Worm (Caenorhabditis elegans) whole organism, mixed stage, embryonic: Measurements from ENCODE around the gene Y41E3.13.

Experiments
- M03D4.4 ChIP-seq: sonication (generic microtip); optimal IDR thresholded peaks from 2 replicates; lab custom pipeline; 2017; ENCODE audit warnings: mild to moderate bottlenecking, missing genetic modification characterization, missing compliant biosample characterization
- bed-3 ChIP-seq: fragments of 200-800 bp; sonication (Bioruptor generic); optimal IDR thresholded peaks from 3 replicates; lab custom pipeline; 2018; ENCODE audit warnings: mild to moderate bottlenecking, missing genetic modification characterization, moderate library complexity, missing compliant biosample characterization
- blmp-1 ChIP-seq: fragments of 150-350 bp; optimal IDR thresholded peaks from 2 replicates; lab custom pipeline; 2014; ENCODE audit warnings: missing biosample characterization, missing genetic modification characterization
- ceh-39 ChIP-seq: fragments of 150-350 bp; optimal IDR thresholded peaks from 2 replicates; lab custom pipeline; 2014; ENCODE audit warnings: missing biosample characterization, missing genetic modification characterization
- ceh-43 ChIP-seq: fragments of 200-800 bp; sonication (Bioruptor generic); optimal IDR thresholded peaks from 2 replicates; lab custom pipeline; 2018; ENCODE audit warnings: mild to moderate bottlenecking, missing genetic modification characterization, moderate library complexity, missing compliant biosample characterization
- ceh-83 ChIP-seq: fragments of 200-800 bp; sonication (Bioruptor generic); optimal IDR thresholded peaks from 2 replicates; lab custom pipeline; 2018; ENCODE audit warnings: mild to moderate bottlenecking, missing genetic modification characterization, missing compliant biosample characterization
- ces-1 ChIP-seq: fragments of 150-350 bp; optimal IDR thresholded peaks from 2 replicates; lab custom pipeline; 2014; ENCODE audit warnings: missing biosample characterization, missing genetic modification reagents, missing genetic modification characterization
- elt-1 ChIP-seq: sonication (generic microtip); optimal IDR thresholded peaks from 2 replicates; lab custom pipeline; 2017; ENCODE audit warnings: missing genetic modification characterization, mild to moderate bottlenecking, missing compliant biosample characterization, antibody characterized with exemption, moderate library complexity, borderline replicate concordance; ENCODE audit not compliant: insufficient read depth
- elt-3 ChIP-seq: fragments of 150-350 bp; optimal IDR thresholded peaks from 2 replicates; lab custom pipeline; 2014; ENCODE audit warnings: missing biosample characterization, missing genetic modification characterization
- flh-1 ChIP-seq: fragments of 200-800 bp; sonication (Bioruptor generic); optimal IDR thresholded peaks from 2 replicates; lab custom pipeline; 2018; ENCODE audit warnings: mild to moderate bottlenecking, missing genetic modification characterization, moderate library complexity, missing compliant biosample characterization
- hlh-1 ChIP-seq: fragments of 150-350 bp; optimal IDR thresholded peaks from 2 replicates; lab custom pipeline; 2014; ENCODE audit warnings: missing biosample characterization, missing genetic modification reagents, missing genetic modification characterization
- lin-13 ChIP-seq: fragments of 150-350 bp; optimal IDR thresholded peaks from 2 replicates; lab custom pipeline; 2014; ENCODE audit warnings: missing biosample characterization, missing genetic modification characterization
- lsy-2 ChIP-seq: fragments of 150-350 bp; optimal IDR thresholded peaks from 2 replicates; lab custom pipeline; 2014; ENCODE audit warnings: missing biosample characterization, missing genetic modification characterization
- mab-5 ChIP-seq: fragments of 150-350 bp; optimal IDR thresholded peaks from 2 replicates; lab custom pipeline; 2014; ENCODE audit warnings: missing biosample characterization, missing genetic modification characterization
- mep-1 ChIP-seq: fragments of 150-350 bp; optimal IDR thresholded peaks from 2 replicates; lab custom pipeline; 2017; ENCODE audit warnings: missing biosample characterization, missing genetic modification reagents, missing genetic modification characterization, inconsistent platforms
- mls-2 ChIP-seq: sonication (generic microtip); optimal IDR thresholded peaks from 2 replicates; lab custom pipeline; 2016; ENCODE audit warnings: mild to moderate bottlenecking, missing genetic modification characterization, moderate library complexity, missing compliant biosample characterization
- nhr-12 ChIP-seq: fragments of 150-350 bp; optimal IDR thresholded peaks from 2 replicates; lab custom pipeline; 2014; ENCODE audit warnings: missing biosample characterization, missing genetic modification characterization
- nhr-2 ChIP-seq: fragments of 150-350 bp; optimal IDR thresholded peaks from 2 replicates; lab custom pipeline; 2014; ENCODE audit warnings: missing biosample characterization, missing genetic modification characterization
- nhr-237 ChIP-seq: fragments of 150-350 bp; optimal IDR thresholded peaks from 2 replicates; lab custom pipeline; 2014; ENCODE audit warnings: missing biosample characterization, missing genetic modification characterization
- nhr-28 ChIP-seq: fragments of 150-350 bp; optimal IDR thresholded peaks from 2 replicates; lab custom pipeline; 2014; ENCODE audit warnings: missing biosample characterization, missing genetic modification characterization
- pha-4 ChIP-seq: fragments of 150-350 bp; optimal IDR thresholded peaks from 2 replicates; lab custom pipeline; 2018; ENCODE audit warnings: missing biosample characterization, missing genetic modification reagents, missing genetic modification characterization
- snpc-4 ChIP-seq: fragments of 150-350 bp; optimal IDR thresholded peaks from 2 replicates; lab custom pipeline; 2014; ENCODE audit warnings: missing biosample characterization, missing genetic modification characterization
- sptf-1 ChIP-seq: sonication (generic microtip); optimal IDR thresholded peaks from 2 replicates; lab custom pipeline; 2017; ENCODE audit warnings: mild to moderate bottlenecking, missing genetic modification characterization, moderate library complexity, missing compliant biosample characterization
- tbx-8 ChIP-seq: fragments of 200-800 bp; sonication (Bioruptor generic); optimal IDR thresholded peaks from 2 replicates; lab custom pipeline; 2018; ENCODE audit warnings: mild to moderate bottlenecking, missing genetic modification characterization, moderate library complexity, missing compliant biosample characterization
- unc-120 ChIP-seq: sonication (generic microtip); optimal IDR thresholded peaks from 2 replicates; lab custom pipeline; 2017; ENCODE audit warnings: missing genetic modification characterization, missing compliant biosample characterization; ENCODE audit not compliant: poor library complexity, severe bottlenecking
- unc-39 ChIP-seq: fragments of 150-350 bp; optimal IDR thresholded peaks from 2 replicates; lab custom pipeline; 2014; ENCODE audit warnings: missing biosample characterization, missing genetic modification characterization
- unc-62 ChIP-seq: fragments of 150-350 bp; optimal IDR thresholded peaks from 2 replicates; lab custom pipeline; 2014; ENCODE audit warnings: missing biosample characterization, missing genetic modification reagents, missing genetic modification characterization
- ztf-11 ChIP-seq: fragments of 150-350 bp; optimal IDR thresholded peaks from 2 replicates; lab custom pipeline; 2014; ENCODE audit warnings: missing biosample characterization, missing genetic modification characterization

Y41E3.13 gene

DNA sequence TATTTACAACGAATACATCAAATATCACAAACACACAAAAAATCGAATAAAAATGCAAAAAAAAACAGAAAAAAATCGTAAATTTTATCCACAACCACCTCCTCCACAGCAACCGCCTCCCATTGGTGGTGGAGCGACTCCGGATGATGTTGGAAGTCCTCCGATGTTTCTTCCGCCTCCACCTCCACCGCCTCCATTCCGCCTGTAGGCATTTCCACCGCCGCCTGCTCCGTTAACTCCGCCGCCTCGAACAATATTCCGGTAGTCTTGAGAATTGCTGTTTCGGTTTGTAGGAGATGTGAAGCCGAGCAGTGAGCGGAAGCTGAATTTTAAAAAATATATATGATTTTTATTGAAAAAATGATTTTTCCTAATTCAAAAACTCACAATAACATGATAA is 29.7 kb upstream of the Y41E3.13 start:
- TF ChIP-seq unc-62 (GFP tag; lab: Kevin White, UChicago) (no peak), elt-1 (tag; lab: Kevin White, UChicago) (no peak), nhr-2 (no peak), mls-2 (no peak), blmp-1 (tag; lab: Kevin White, UChicago) (no peak), unc-39 (tag; lab: Kevin White, UChicago) (no peak), ceh-39 (no peak)

- TF ChIP-seq ces-1 (GFP tag; lab: Kevin White, UChicago) = peak; percentile 54
- TF ChIP-seq ztf-11 (tag; lab: Kevin White, UChicago) = no peak
Observed at ce11 chrIV:15028891-15029290, 29.2 kb upstream of the Y41E3.13 start, which contains the start of gene Y41E3.8. Gene Y41E3.8, minus strand, starts transcription at chrIV:15028978.

ce11 chrIV:15029565-15029964 is 28.5 kb upstream of the Y41E3.13 start:
- TF ChIP-seq elt-3 (tag; lab: Kevin White, UChicago) (no peak), lsy-2 (tag; lab: Kevin White, UChicago) (no peak), ceh-39 (no peak)

DNA sequence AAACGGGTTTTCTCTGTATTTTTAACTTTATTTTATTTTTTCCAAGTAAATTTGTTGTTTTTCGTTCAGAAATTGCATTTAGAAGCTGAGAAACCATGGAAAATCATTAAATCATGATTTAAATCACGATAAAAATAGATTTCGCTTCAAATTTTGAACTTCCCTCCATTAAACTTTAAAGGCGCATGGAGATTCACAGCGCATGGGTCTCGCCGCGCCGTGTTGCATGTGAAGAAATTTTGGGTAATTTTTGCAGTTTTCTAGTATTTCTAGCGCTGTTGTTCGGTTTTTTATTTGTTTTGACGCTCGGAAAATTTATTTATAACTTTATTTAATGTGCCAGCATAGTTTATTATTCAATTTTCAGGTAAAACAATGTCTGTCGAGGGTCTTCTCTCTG is 21.1 kb upstream of the Y41E3.13 start, which contains the start of gene eef-1B.2:
Gene eef-1B.2 (plus strand): TSS at position 358 of the 400 bp plus-strand sequence.
- TF ChIP-seq lsy-2 (tag; lab: Kevin White, UChicago) (peak; percentile 74), flh-1 (no peak), mep-1 (peak; percentile 61), ceh-43 (GFP tag; lab: Kevin White, UChicago) (no peak), lin-13 (tag; lab: Kevin White, UChicago) (peak; percentile 56), nhr-237 (tag; lab: Kevin White, UChicago) (peak; percentile 62), ces-1 (GFP tag; lab: Kevin White, UChicago) (peak; percentile 31), snpc-4 (tag; lab: Kevin White, UChicago) (no peak), hlh-1 (peak; percentile 1)
- TF ChIP-seq, all 35 proteins: peak for 6

DNA sequence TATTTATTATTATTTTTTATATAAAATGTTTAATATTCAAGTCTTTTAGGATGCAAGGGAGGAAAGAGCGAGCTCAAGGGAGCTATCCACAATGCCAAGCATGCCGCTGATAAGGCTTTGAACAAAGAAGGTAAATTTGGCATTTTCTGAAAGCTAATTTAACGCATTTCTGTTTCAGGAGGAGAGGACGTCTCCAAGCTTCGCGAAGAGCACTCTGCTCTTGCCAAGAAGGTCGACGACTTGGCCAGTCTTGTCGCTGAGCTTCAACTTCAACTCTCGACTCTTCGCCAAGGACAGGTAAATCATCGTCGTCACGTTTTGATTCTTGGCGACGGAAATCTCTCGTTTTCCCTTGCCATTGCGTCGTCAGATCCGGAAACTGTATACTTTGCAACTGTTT is 20.6 kb upstream of the Y41E3.13 start:
- TF ChIP-seq tbx-8 = no peak
- no peak for TF ChIP-seq nhr-12 (tag; lab: Kevin White, UChicago)
- TF ChIP-seq snpc-4 (tag; lab: Kevin White, UChicago) = no peak
- no peak for TF ChIP-seq mab-5 (tag; lab: Kevin White, UChicago)
- no peak for TF ChIP-seq pha-4
- TF ChIP-seq elt-3 (tag; lab: Kevin White, UChicago) = no peak
- no peak for TF ChIP-seq bed-3 (GFP tag; lab: Kevin White, UChicago)
- TF ChIP-seq, all 35 proteins: peak for 0

DNA sequence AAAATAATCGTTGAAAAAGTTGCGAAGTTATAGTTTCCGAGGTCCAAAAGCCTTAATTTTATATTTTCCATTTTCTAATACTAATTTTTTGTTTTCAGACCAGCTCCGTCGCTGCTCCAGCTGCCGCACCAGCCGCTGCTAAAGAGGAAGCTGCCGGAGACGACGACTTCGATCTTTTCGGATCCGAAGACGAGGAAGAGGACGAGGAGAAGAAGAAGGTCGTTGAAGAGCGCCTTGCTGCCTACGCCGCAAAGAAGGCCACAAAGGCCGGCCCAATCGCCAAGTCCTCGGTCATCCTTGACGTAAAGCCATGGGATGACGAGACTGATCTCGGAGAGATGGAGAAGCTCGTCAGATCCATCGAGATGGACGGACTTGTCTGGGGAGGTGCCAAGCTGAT is 19.3 kb upstream of the Y41E3.13 start:
- TF ChIP-seq ceh-43 (GFP tag; lab: Kevin White, UChicago) (no peak), nhr-28 (tag; lab: Kevin White, UChicago) (no peak)

DNA sequence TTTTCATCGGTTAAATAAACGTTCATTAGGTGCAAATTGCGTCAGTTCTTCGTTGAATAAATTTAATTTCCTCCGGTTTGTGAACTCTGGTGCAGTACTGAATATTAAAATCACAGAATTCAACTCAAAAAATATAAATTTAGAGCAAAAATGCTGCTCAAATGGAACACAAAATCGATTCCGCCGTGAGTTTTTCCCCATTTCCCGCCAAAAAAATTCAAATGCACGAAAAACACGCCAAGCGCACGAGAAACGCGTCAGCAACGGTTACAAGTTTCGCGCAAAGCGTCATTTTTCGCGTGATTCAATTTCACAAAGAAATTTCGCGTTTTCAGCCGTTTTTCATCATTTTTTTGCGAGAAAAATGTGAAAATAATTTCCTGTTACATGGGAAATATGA is 18.6 kb upstream of the Y41E3.13 start, which contains the start of gene hrpu-1:
Gene hrpu-1 (plus strand): TSS at position 140 of the 400 bp plus-strand sequence.
- peak; percentile 63 for TF ChIP-seq nhr-237 (tag; lab: Kevin White, UChicago)
- peak; percentile 41 for TF ChIP-seq mab-5 (tag; lab: Kevin White, UChicago)
- TF ChIP-seq pha-4 = peak; percentile 77
- peak; percentile 69 for TF ChIP-seq lsy-2 (tag; lab: Kevin White, UChicago)
- no peak for TF ChIP-seq nhr-12 (tag; lab: Kevin White, UChicago)
- no peak for TF ChIP-seq unc-120 (tag; lab: Kevin White, UChicago)
- TF ChIP-seq ces-1 (GFP tag; lab: Kevin White, UChicago) = peak; percentile 86
- peak; percentile 31 for TF ChIP-seq M03D4.4 (tag; lab: Kevin White, UChicago)
- peak; percentile 62 for TF ChIP-seq mep-1
- TF ChIP-seq ceh-39 = peak; percentile 87
- TF ChIP-seq nhr-2 = no peak
- peak; percentile 88 for TF ChIP-seq lin-13 (tag; lab: Kevin White, UChicago)
- TF ChIP-seq ceh-83 (GFP tag; lab: Kevin White, UChicago) = no peak
- TF ChIP-seq sptf-1 (tag; lab: Kevin White, UChicago) = peak; percentile 22
- TF ChIP-seq mls-2 = no peak
